Worm (Caenorhabditis elegans): ENCODE measurements around the gene lido-5.

ce11 chrX:17092416-17092815, 18.0 kb downstream of the lido-5 start, which contains the start of gene sod-3:
- TF ChIP-seq ceh-22 (tag; optimal IDR thresholded peaks at IDR 0.05), result no peak
- TF ChIP-seq dmd-4 (tag; optimal IDR thresholded peaks at IDR 0.05; ENCODE audit: borderline replicate concordance), result no peak

Measured in whole organism, late embryonic.